Worm (Caenorhabditis elegans) whole organism, L4/young adult: ENCODE results near the gene mrps-18C.

ENCODE experiments used
- dao-5 ChIP-seq: sonication (generic microtip); optimal IDR thresholded peaks from 2 replicates; lab custom pipeline; 2016; ENCODE audit warnings: missing genotype, missing genetic modification characterization, moderate library complexity, missing compliant biosample characterization
- him-1 ChIP-seq: sonication (generic microtip); optimal IDR thresholded peaks from 2 replicates; lab custom pipeline; 2016; ENCODE audit warnings: missing genotype, missing genetic modification reagents, missing genetic modification characterization, missing compliant biosample characterization

DNA sequence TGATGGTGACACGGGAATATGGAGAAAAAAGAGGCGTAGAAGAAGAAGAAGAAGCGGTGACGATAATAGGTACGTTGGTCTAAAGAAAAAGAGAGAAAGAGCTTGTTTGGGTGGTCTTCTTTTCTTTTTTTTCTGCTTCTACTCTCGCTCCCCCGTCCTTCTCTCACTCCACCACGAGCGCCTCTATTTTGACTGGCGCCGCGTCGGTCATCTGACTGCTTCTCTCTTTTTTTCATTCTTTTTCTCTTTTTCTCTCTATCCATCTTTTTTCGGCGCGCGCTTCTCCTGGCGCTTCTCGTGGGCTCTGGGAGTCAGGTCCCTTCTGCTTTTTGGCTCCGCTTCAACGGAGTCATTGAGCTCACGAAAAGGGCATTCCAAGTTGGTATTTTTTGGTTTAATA lies 15.0 kb downstream of the mrps-18C start:
- TF ChIP-seq him-1 (tag; lab: Kevin White, UChicago) (peak; percentile 27), dao-5 (no peak)
